Fruit fly (Drosophila melanogaster): Measurements from ENCODE around the gene Oseg5.

The Oseg5 gene

DNA sequence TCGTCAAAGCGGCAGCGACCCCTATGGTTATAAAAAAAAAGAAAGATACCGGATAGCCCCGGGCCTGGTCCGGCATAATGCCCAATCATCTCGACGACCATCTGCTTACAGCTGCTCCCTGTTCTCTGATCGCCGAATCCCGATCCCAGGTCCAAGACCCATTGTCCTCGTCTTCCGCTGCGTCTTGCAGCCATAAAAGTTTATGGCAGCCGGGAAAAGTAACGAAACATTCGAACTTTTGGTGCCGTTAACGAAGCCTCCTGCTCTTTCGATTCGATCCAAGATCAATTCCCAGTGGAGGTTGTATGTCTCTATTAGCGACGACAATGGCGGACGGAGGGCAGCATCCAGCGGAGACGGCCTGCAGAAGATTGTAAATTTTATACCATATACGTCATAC lies 50.3 kb downstream of the Oseg5 start:
- TF ChIP-seq Scr (GFP tag; IDR thresholded peaks at IDR 0.05; ENCODE audit: partially characterized antibody) (no peak), cad (GFP tag; optimal IDR thresholded peaks at IDR 0.05) (peak; percentile 95)

DNA sequence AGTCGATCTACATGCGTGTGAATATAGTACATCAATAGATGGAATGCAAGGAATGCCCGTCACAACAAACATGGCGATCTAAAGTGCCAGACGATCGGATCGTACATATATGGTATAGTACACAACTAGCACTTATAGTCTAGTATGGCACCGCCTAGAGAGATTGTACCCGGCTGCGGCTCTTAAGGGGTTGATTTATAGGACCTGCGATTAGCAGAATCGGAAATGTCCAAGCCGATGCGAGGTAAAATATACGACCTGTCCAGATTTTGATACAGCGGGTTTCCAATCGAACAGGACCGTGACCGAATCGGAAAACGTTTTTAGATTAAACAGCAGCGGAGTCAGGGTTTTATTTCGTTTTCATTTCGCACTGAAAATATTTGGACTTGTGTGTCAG lies 51.7 kb downstream of the Oseg5 start:
- peak; percentile 16 for TF ChIP-seq sug (tag; optimal IDR thresholded peaks at IDR 0.05)
- no peak for TF ChIP-seq Deaf1 (tag; optimal IDR thresholded peaks at IDR 0.05)
- TF ChIP-seq exex (tag; optimal IDR thresholded peaks at IDR 0.05): peak; percentile 52
- TF ChIP-seq Hey (tag; optimal IDR thresholded peaks at IDR 0.05): peak; percentile 5

- TF ChIP-seq ash1 (GFP tag; optimal IDR thresholded peaks at IDR 0.05): peak; percentile 81
- 0 out of 3 replicates have a peak, but pooled peaks have one; percentile 21 for TF ChIP-seq CG2199 (GFP tag; IDR thresholded peaks at IDR 0.05)
- TF ChIP-seq Kr (GFP tag; optimal IDR thresholded peaks at IDR 0.05): no peak
- TF ChIP-seq zfh1 (GFP tag; IDR thresholded peaks at IDR 0.05): 0 out of 3 replicates have a peak, but pooled peaks have one; percentile 33
- TF ChIP-seq Doc3 (GFP tag; IDR thresholded peaks at IDR 0.05; ENCODE audit: partially characterized antibody): no peak
- TF ChIP-seq CG34422 (GFP tag; IDR thresholded peaks at IDR 0.05): peak; percentile 35; the same call in 1 of the 3 replicates
- peak; percentile 68; the same call in 1 of the 3 replicates for TF ChIP-seq z (GFP tag; IDR thresholded peaks at IDR 0.05)
- peak; percentile 33 for TF ChIP-seq cad (GFP tag; optimal IDR thresholded peaks at IDR 0.05)
- TF ChIP-seq CG11247 (GFP tag; IDR thresholded peaks at IDR 0.05): no peak
- TF ChIP-seq Deaf1 (tag; optimal IDR thresholded peaks at IDR 0.05): peak; percentile 87
- TF ChIP-seq onecut (GFP tag; IDR thresholded peaks at IDR 0.05): no peak
- peak; percentile 73 for TF ChIP-seq grn (GFP tag; optimal IDR thresholded peaks at IDR 0.05)
- TF ChIP-seq CG2116 (GFP tag; optimal IDR thresholded peaks at IDR 0.05): no peak
- TF ChIP-seq sens (GFP tag): peak; percentile 40
- TF ChIP-seq seq (GFP tag; IDR thresholded peaks at IDR 0.05): 0 out of 2 replicates have a peak, but pooled peaks have one; percentile 20
- peak; percentile 26 for TF ChIP-seq CoRest (tag; optimal IDR thresholded peaks at IDR 0.05)
- peak; percentile 26 for TF ChIP-seq hth (optimal IDR thresholded peaks at IDR 0.05)
- TF ChIP-seq exex (tag; optimal IDR thresholded peaks at IDR 0.05): peak; percentile 59
- TF ChIP-seq CG4360 (GFP tag; IDR thresholded peaks at IDR 0.05): peak; percentile 98
- TF ChIP-seq kah (GFP tag; optimal IDR thresholded peaks at IDR 0.05): no peak
- peak; percentile 7 for TF ChIP-seq sug (tag; optimal IDR thresholded peaks at IDR 0.05)
- TF ChIP-seq ATbp (GFP tag; optimal IDR thresholded peaks at IDR 0.05): no peak
- no peak for TF ChIP-seq Asciz (GFP tag; optimal IDR thresholded peaks at IDR 0.05)
- 0 out of 2 replicates have a peak, but pooled peaks have one; percentile 12 for TF ChIP-seq Awh (GFP tag; IDR thresholded peaks at IDR 0.05)
- TF ChIP-seq Dbx (GFP tag; IDR thresholded peaks at IDR 0.05): no peak
- TF ChIP-seq Bgb (GFP tag; IDR thresholded peaks at IDR 0.05; ENCODE audit: partially characterized antibody): no peak
- TF ChIP-seq nom (GFP tag; optimal IDR thresholded peaks at IDR 0.05): no peak
- no peak for TF ChIP-seq Fer1 (GFP tag; optimal IDR thresholded peaks at IDR 0.05)
- peak; percentile 2 for TF ChIP-seq CG12155 (GFP tag; optimal IDR thresholded peaks at IDR 0.05)
- no peak for TF ChIP-seq CG17359 (tag; optimal IDR thresholded peaks at IDR 0.05)
- no peak for TF ChIP-seq gro (GFP tag; optimal IDR thresholded peaks at IDR 0.05)
- TF ChIP-seq sob (GFP tag; IDR thresholded peaks at IDR 0.05): peak; percentile 7; the same call in 1 of the 2 replicates
- TF ChIP-seq phol (tag; optimal IDR thresholded peaks at IDR 0.05): peak; percentile 17
- TF ChIP-seq CG17912 (GFP tag; optimal IDR thresholded peaks at IDR 0.05): no peak
- 0 out of 2 replicates have a peak, but pooled peaks have one; percentile 18 for TF ChIP-seq CG3847 (GFP tag; IDR thresholded peaks at IDR 0.05)
- TF ChIP-seq gcm (GFP tag; optimal IDR thresholded peaks at IDR 0.05): peak; percentile 35
- no peak for TF ChIP-seq Hey (tag; optimal IDR thresholded peaks at IDR 0.05)
- TF ChIP-seq CG10321 (GFP tag; IDR thresholded peaks at IDR 0.05): peak; percentile 97
- TF ChIP-seq Nf-YB (GFP tag; optimal IDR thresholded peaks at IDR 0.05): peak; percentile 98
- TF ChIP-seq Pdp1 (GFP tag; optimal IDR thresholded peaks at IDR 0.05): peak in 1 of 2 experiments; percentile 1
- TF ChIP-seq CG6689 (GFP tag; IDR thresholded peaks at IDR 0.05): no peak
- TF ChIP-seq CG15479 (GFP tag; optimal IDR thresholded peaks at IDR 0.05): peak; percentile 50
- no peak for TF ChIP-seq schlank (tag; optimal IDR thresholded peaks at IDR 0.05)
- peak; percentile 68 for TF ChIP-seq CG10959 (GFP tag; IDR thresholded peaks at IDR 0.05)
- TF ChIP-seq CG1832 (GFP tag; optimal IDR thresholded peaks at IDR 0.05): peak; percentile 81
These were observed 52.6 kb downstream of the Oseg5 start for dm6 chr2L:20783044-20783443.

Data from whole organism, embryonic.